Worm (Caenorhabditis elegans): ENCODE results near the gene tmem-131.

The tmem-131 gene

DNA sequence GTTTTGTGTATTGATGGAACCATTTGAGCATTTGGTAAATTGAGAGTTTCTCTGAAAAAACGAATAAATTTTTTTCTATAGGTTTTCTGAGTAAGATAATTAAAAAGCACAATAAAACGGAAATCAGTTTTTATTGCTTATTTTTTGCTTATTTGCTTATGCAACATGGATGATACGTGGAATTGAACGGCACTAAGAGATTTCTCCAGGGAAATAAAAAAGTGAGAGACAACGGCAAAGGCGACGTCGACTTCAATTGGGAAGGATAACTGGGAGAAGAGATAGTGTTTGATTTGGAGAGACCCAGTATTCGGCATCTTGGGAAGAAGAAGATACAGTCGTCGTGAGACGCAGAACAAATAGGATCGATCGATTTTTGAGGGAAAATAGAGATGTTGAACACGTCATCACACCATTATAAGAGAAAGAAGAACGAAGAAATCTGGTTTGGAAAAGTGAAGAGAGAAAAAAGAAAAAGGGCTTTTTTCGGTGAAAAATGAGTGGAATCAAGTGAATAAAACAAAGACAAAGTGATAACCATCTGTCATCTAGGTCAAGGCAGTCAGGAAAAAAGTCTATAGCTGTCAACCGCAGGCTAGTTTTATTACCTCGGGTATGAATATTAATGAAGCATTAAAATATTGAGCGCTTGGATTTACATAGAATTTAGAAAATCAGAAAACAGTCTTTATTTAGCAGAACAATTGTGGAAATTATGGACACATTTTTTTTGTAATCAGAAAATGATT lies at the start of gene tmem-131:
tmem-131 (minus strand) TSS at position 51 of the 749 bp plus-strand sequence.
- TF ChIP-seq nhr-12 (tag; optimal IDR thresholded peaks at IDR 0.05) (no peak), elt-3 (tag; optimal IDR thresholded peaks at IDR 0.05) (peak in 2 of 6 experiments; percentile 67 to 73), elt-2 (tag; optimal IDR thresholded peaks at IDR 0.05) (no peak), unc-98 (GFP tag; IDR thresholded peaks at IDR 0.05) (no peak), ceh-90 (tag; optimal IDR thresholded peaks at IDR 0.05) (no peak), fos-1 (tag; optimal IDR thresholded peaks at IDR 0.05) (no peak), nhr-90 (tag; optimal IDR thresholded peaks at IDR 0.05; ENCODE audit: poor library complexity) (peak; percentile 24), ces-1 (GFP tag; optimal IDR thresholded peaks at IDR 0.05) (no peak), ceh-8 (GFP tag; optimal IDR thresholded peaks at IDR 0.05) (no peak), lin-14 (GFP tag; optimal IDR thresholded peaks at IDR 0.05) (peak; percentile 67), blmp-1 (tag; optimal IDR thresholded peaks at IDR 0.05) (peak; percentile 94), nhr-71 (tag; optimal IDR thresholded peaks at IDR 0.05) (peak; percentile 50), nhr-19 (GFP tag; conservative IDR thresholded peaks at IDR 0.05) (0 out of 2 replicates have a peak, but pooled peaks have one; percentile 5), ceh-88 (GFP tag; IDR thresholded peaks at IDR 0.05) (no peak), lin-35 (GFP tag; optimal IDR thresholded peaks at IDR 0.05) (peak; percentile 8 to 46), dpl-1 (GFP tag; optimal IDR thresholded peaks at IDR 0.05) (peak in 2 of 3 experiments; percentile 27 to 34), dsc-1 (tag; optimal IDR thresholded peaks at IDR 0.05) (no peak), efl-1 (optimal IDR thresholded peaks at IDR 0.05) (peak in 1 of 2 experiments; percentile 24), efl-1 (GFP tag; optimal IDR thresholded peaks at IDR 0.05 in 1 of 2) (peak in 1 of 2 experiments; percentile 89), lsy-2 (tag; optimal IDR thresholded peaks at IDR 0.05) (peak; percentile 7 to 47), nhr-85 (tag) (peak; percentile 93), swsn-7 (tag; optimal IDR thresholded peaks at IDR 0.05) (no peak), xbp-1 (tag; optimal IDR thresholded peaks at IDR 0.05) (peak; percentile 77), nhr-77 (tag; optimal IDR thresholded peaks at IDR 0.05) (no peak), mep-1 (tag; optimal IDR thresholded peaks at IDR 0.05) (peak; percentile 59), nhr-20 (tag; optimal IDR thresholded peaks at IDR 0.05) (peak; percentile 44), hlh-4 (tag; optimal IDR thresholded peaks at IDR 0.05) (no peak), C16A3.4 (tag; optimal IDR thresholded peaks at IDR 0.05) (peak; percentile 35), ama-1 (optimal IDR thresholded peaks at IDR 0.05) (no peak), C34B4.2 (tag; optimal IDR thresholded peaks at IDR 0.05) (no peak), lin-15B (tag; optimal IDR thresholded peaks at IDR 0.05) (no peak), snu-23 (GFP tag; optimal IDR thresholded peaks at IDR 0.05) (peak; percentile 55), tbx-2 (tag; optimal IDR thresholded peaks at IDR 0.05) (peak; percentile 4), irx-1 (tag; optimal IDR thresholded peaks at IDR 0.05) (peak; percentile 11), nhr-28 (tag; optimal IDR thresholded peaks at IDR 0.05) (no peak)

ce11 chrIII:5047740-5048139 lies 49.8 kb upstream of the tmem-131 start, which contains the start of gene C45G9.5:
TSS of gene C45G9.5 (plus strand) at chrIII:5048117.
- TF ChIP-seq pag-3 (tag; optimal IDR thresholded peaks at IDR 0.05; ENCODE audit: borderline replicate concordance, insufficient read depth) (no peak), nhr-28 (tag; optimal IDR thresholded peaks at IDR 0.05) (no peak), lir-3 (tag; optimal IDR thresholded peaks at IDR 0.05; ENCODE audit: poor library complexity) (no peak), snpc-4 (tag; optimal IDR thresholded peaks at IDR 0.05) (no peak), aly-2 (tag; optimal IDR thresholded peaks at IDR 0.05) (no peak), rnt-1 (tag; optimal IDR thresholded peaks at IDR 0.05) (no peak), lin-39 (tag; optimal IDR thresholded peaks at IDR 0.05) (no peak), ama-1 (optimal IDR thresholded peaks at IDR 0.05) (no peak), ces-1 (GFP tag; optimal IDR thresholded peaks at IDR 0.05) (no peak), snu-23 (GFP tag; optimal IDR thresholded peaks at IDR 0.05) (no peak), fkh-8 (tag; optimal IDR thresholded peaks at IDR 0.05) (no peak), xbp-1 (tag; optimal IDR thresholded peaks at IDR 0.05) (no peak), lin-35 (GFP tag; optimal IDR thresholded peaks at IDR 0.05) (no peak), fos-1 (tag; optimal IDR thresholded peaks at IDR 0.05) (no peak), isw-1 (GFP tag; IDR thresholded peaks at IDR 0.05) (no peak), ztf-4 (tag; optimal IDR thresholded peaks at IDR 0.05) (no peak), ceh-82 (tag; optimal IDR thresholded peaks at IDR 0.05) (no peak), elt-3 (tag; optimal IDR thresholded peaks at IDR 0.05) (no peak), nhr-76 (tag; optimal IDR thresholded peaks at IDR 0.05) (no peak), mep-1 (tag; optimal IDR thresholded peaks at IDR 0.05) (no peak)
